Worm (Caenorhabditis elegans): ENCODE data around the gene glr-6.
A peak's percentile ranks its signal among the peaks of the same experiment; 100 is the strongest.

glr-6 gene

DNA sequence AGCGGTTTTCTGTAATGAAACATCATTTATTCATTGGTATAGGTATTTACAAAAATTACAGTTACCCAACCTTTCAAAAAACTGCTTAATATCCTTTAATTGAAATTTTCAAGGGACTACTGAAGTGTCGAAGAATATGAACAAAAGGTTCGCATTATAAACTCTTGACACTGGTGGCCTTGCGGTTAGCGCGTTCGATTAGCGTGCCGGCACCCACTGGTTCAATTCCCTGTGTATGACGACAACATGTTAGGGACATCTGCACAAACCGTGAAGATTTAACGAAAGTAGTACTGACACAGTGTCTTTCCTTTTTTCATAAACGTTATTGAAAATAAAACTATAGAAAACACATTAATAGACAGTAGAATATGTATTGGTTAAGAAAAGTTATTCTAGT is 27.2 kb upstream of the glr-6 start (continued):
- TF ChIP-seq K11D2.4 (GFP tag; IDR thresholded peaks at IDR 0.05) (0 out of 2 replicates have a peak, but pooled peaks have one; percentile 47), chd-7 (tag; optimal IDR thresholded peaks at IDR 0.05) (peak; percentile 84), die-1 (tag; optimal IDR thresholded peaks at IDR 0.05) (peak; percentile 96), hrde-1 (tag; optimal IDR thresholded peaks at IDR 0.05; ENCODE audit: borderline replicate concordance) (peak; percentile 82), D2030.7 (GFP tag; IDR thresholded peaks at IDR 0.05) (peak; percentile 88), zfh-2 (GFP tag; conservative IDR thresholded peaks at IDR 0.05) (no peak), lin-40 (tag; optimal IDR thresholded peaks at IDR 0.05) (peak; percentile 57), ztf-25 (GFP tag; IDR thresholded peaks at IDR 0.05) (peak; percentile 86), nhr-80 (tag; optimal IDR thresholded peaks at IDR 0.05) (peak; percentile 44), ceh-79 (tag; optimal IDR thresholded peaks at IDR 0.05) (peak; percentile 95), bed-2 (GFP tag; IDR thresholded peaks at IDR 0.05) (peak; percentile 84; the same call in 1 of the 2 replicates), Y67H2A.10 (GFP tag; conservative IDR thresholded peaks at IDR 0.05) (0 out of 2 replicates have a peak, but pooled peaks have one; percentile 19), Y53F4B.3 (GFP tag; IDR thresholded peaks at IDR 0.05) (no peak), attf-6 (GFP tag; IDR thresholded peaks at IDR 0.05) (peak; percentile 79), snpc-4 (GFP tag; optimal IDR thresholded peaks at IDR 0.05) (peak; percentile 82), snpc-4 (tag; optimal IDR thresholded peaks at IDR 0.05) (peak in 3 of 4 experiments; percentile 57 to 80 (median 75)), hlh-12 (tag; optimal IDR thresholded peaks at IDR 0.05) (peak; percentile 73), sea-2 (GFP tag; IDR thresholded peaks at IDR 0.05) (no peak), nhr-90 (tag; optimal IDR thresholded peaks at IDR 0.05) (peak; percentile 87), ZK185.1 (tag; optimal IDR thresholded peaks at IDR 0.05; ENCODE audit: poor library complexity, severe bottlenecking) (peak; percentile 65), hmg-1.2 (GFP tag; IDR thresholded peaks at IDR 0.05) (peak; percentile 83), hsf-1 (GFP tag; IDR thresholded peaks at IDR 0.05) (peak; percentile 56; the same call in 1 of the 2 replicates), madf-6 (GFP tag; IDR thresholded peaks at IDR 0.05) (peak; percentile 73), lir-1 (GFP tag; conservative IDR thresholded peaks at IDR 0.05) (no peak), bed-1 (GFP tag; IDR thresholded peaks at IDR 0.05) (0 out of 2 replicates have a peak, but pooled peaks have one; percentile 66), hlh-26 (GFP tag; conservative IDR thresholded peaks at IDR 0.05) (no peak), lin-54 (GFP tag; optimal IDR thresholded peaks at IDR 0.05) (peak; percentile 64), lsy-27 (tag; optimal IDR thresholded peaks at IDR 0.05; ENCODE audit: borderline replicate concordance, insufficient read depth) (no peak), tbx-9 (tag; optimal IDR thresholded peaks at IDR 0.05; ENCODE audit: borderline replicate concordance) (no peak), sptf-2 (GFP tag; optimal IDR thresholded peaks at IDR 0.05) (peak; percentile 89), snpc-1.3 (tag; optimal IDR thresholded peaks at IDR 0.05; ENCODE audit: insufficient read depth) (peak; percentile 86), attf-3 (GFP tag; conservative IDR thresholded peaks at IDR 0.05) (no peak), cebp-1 (GFP tag; IDR thresholded peaks at IDR 0.05) (no peak), cebp-1 (tag; optimal IDR thresholded peaks at IDR 0.05) (no peak), xnd-1 (tag; optimal IDR thresholded peaks at IDR 0.05) (no peak), nfyb-1 (GFP tag; IDR thresholded peaks at IDR 0.05) (peak; percentile 91), F23B12.7 (tag; optimal IDR thresholded peaks at IDR 0.05; ENCODE audit: insufficient read depth) (peak; percentile 57), nhr-27 (tag; optimal IDR thresholded peaks at IDR 0.05) (peak; percentile 64), rec-8 (tag; optimal IDR thresholded peaks at IDR 0.05) (peak; percentile 88 to 95), mel-28 (tag; optimal IDR thresholded peaks at IDR 0.05; ENCODE audit: borderline replicate concordance) (no peak), unc-130 (GFP tag; optimal IDR thresholded peaks at IDR 0.05) (peak; percentile 6), rcor-1 (GFP tag; IDR thresholded peaks at IDR 0.05) (peak; percentile 85), somi-1 (GFP tag; optimal IDR thresholded peaks at IDR 0.05) (peak; percentile 69), egl-44 (GFP tag; IDR thresholded peaks at IDR 0.05) (peak; percentile 93), fkh-3 (tag; optimal IDR thresholded peaks at IDR 0.05) (peak; percentile 35), aptf-3 (GFP tag; IDR thresholded peaks at IDR 0.05) (peak; percentile 87; the same call in 1 of the 2 replicates), dpl-1 (GFP tag; optimal IDR thresholded peaks at IDR 0.05) (no peak)
